Worm (Caenorhabditis elegans) whole organism, L3 larva: ENCODE measurements around the gene C50D2.10.

Source experiments
- ceh-9 ChIP-seq: sonication (generic microtip); optimal IDR thresholded peaks from 2 replicates; lab custom pipeline; 2018; ENCODE audit warnings: missing biosample characterization, missing genetic modification characterization
- egl-27 ChIP-seq: sonication (generic microtip); optimal IDR thresholded peaks from 4 replicates; lab custom pipeline; 2017; ENCODE audit warnings: missing biosample characterization, missing genetic modification reagents, missing genetic modification characterization
- jun-1 ChIP-seq: fragments of 150-350 bp; optimal IDR thresholded peaks from 2 replicates; lab custom pipeline; 2014; ENCODE audit warnings: missing biosample characterization, missing genetic modification reagents, missing genetic modification characterization
- lin-15B ChIP-seq: fragments of 150-350 bp; optimal IDR thresholded peaks from 2 replicates; lab custom pipeline; 2014; ENCODE audit warnings: missing biosample characterization, missing genetic modification characterization
- lin-39 ChIP-seq: fragments of 150-350 bp; optimal IDR thresholded peaks from 2 replicates; lab custom pipeline; 2018; ENCODE audit warnings: missing biosample characterization, missing genetic modification reagents, missing genetic modification characterization
- mdl-1 ChIP-seq: fragments of 150-350 bp; optimal IDR thresholded peaks from 2 replicates; lab custom pipeline; 2014; ENCODE audit warnings: missing biosample characterization, missing genetic modification characterization
- nhr-11 ChIP-seq: fragments of 150-350 bp; optimal IDR thresholded peaks from 2 replicates; lab custom pipeline; 2014; ENCODE audit warnings: missing biosample characterization, missing genetic modification characterization
- nhr-12 ChIP-seq: fragments of 150-350 bp; optimal IDR thresholded peaks from 2 replicates; lab custom pipeline; 2014; ENCODE audit warnings: missing biosample characterization, missing genetic modification characterization
- nhr-237 ChIP-seq: fragments of 150-350 bp; optimal IDR thresholded peaks from 2 replicates; lab custom pipeline; 2014; ENCODE audit warnings: missing biosample characterization, missing genetic modification characterization
- pqm-1 ChIP-seq: fragments of 150-350 bp; optimal IDR thresholded peaks from 2 replicates; lab custom pipeline; 2017; ENCODE audit warnings: missing biosample characterization, missing genetic modification characterization, inconsistent platforms
- skn-1 ChIP-seq: fragments of 150-350 bp; optimal IDR thresholded peaks from 2 replicates; lab custom pipeline; 2014; ENCODE audit warnings: missing biosample characterization, missing genetic modification characterization

DNA sequence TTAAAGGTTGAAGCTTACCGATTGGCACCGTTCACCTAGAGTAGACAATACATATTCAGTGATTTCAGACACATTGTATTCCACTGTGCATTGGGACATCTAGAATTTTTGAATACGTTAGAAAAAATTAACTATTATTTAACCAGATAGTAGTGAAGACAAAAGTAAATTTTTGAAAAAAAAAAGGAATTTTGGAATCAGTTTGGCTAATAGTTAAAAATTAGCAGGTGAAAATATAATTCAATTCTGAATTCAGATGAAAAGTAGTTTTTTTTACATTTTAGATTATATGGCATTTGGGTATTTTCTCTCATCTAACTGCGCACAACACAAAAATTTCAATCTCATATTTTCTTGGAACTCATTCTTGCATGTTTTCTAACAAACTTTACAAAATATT lies 26.0 kb downstream of the C50D2.10 start, which contains the start of gene nmur-2:
- no peak for TF ChIP-seq nhr-12 (tag; lab: Kevin White, UChicago)
- TF ChIP-seq nhr-237: no peak
- no peak for TF ChIP-seq lin-39 (tag; lab: Kevin White, UChicago)
- TF ChIP-seq lin-15B (tag; lab: Kevin White, UChicago): no peak
- no peak for TF ChIP-seq jun-1 (tag; lab: Kevin White, UChicago)
- TF ChIP-seq egl-27 (tag; lab: Kevin White, UChicago): no peak
- TF ChIP-seq mdl-1 (tag; lab: Kevin White, UChicago): no peak
- TF ChIP-seq nhr-11 (tag; lab: Kevin White, UChicago): no peak
- TF ChIP-seq pqm-1 (tag; lab: Kevin White, UChicago): no peak
- TF ChIP-seq ceh-9: no peak
- no peak for TF ChIP-seq skn-1
